Fruit fly (Drosophila melanogaster) whole organism, embryonic: Measurements from ENCODE around the gene odd.
A peak's percentile ranks its signal among the peaks of the same experiment; 100 is the strongest.

ENCODE experiments used
- Aef1 ChIP-seq: fragments of 200-800 bp; sonication (Bioruptor generic); IDR thresholded peaks from 3 replicates; pipeline ENCODE4 v1.3.6; 2022; ENCODE audit warnings: missing biosample characterization, missing genetic modification characterization
- Blimp-1 ChIP-seq: fragments of 200-800 bp; sonication (Bioruptor generic); optimal IDR thresholded peaks from 3 replicates; lab custom pipeline; 2018; ENCODE audit warnings: missing biosample characterization, missing genetic modification characterization, mild to moderate bottlenecking, moderate library complexity, missing genetic modification reagents
- CG10565 ChIP-seq: fragments of 200-800 bp; sonication (Bioruptor generic); optimal IDR thresholded peaks from 3 replicates; lab custom pipeline; 2016; ENCODE audit warnings: missing biosample characterization, mild to moderate bottlenecking, missing genetic modification characterization
- CG10654 ChIP-seq: fragments of 200-800 bp; sonication (Bioruptor generic); optimal IDR thresholded peaks from 2 replicates; lab custom pipeline; 2016; ENCODE audit warnings: missing biosample characterization, missing genetic modification characterization
- CG11398 ChIP-seq: fragments of 200-800 bp; sonication (Bioruptor generic); optimal IDR thresholded peaks from 2 replicates; lab custom pipeline; 2016; ENCODE audit warnings: missing biosample characterization, missing genetic modification characterization
- CG11723 ChIP-seq: fragments of 200-800 bp; sonication (Bioruptor generic); optimal IDR thresholded peaks from 2 replicates; lab custom pipeline; 2017; ENCODE audit warnings: missing biosample characterization, mild to moderate bottlenecking, missing genetic modification characterization
- CG12155 ChIP-seq: fragments of 200-800 bp; sonication (Bioruptor generic); optimal IDR thresholded peaks from 3 replicates; lab custom pipeline; 2016; ENCODE audit warnings: missing biosample characterization, missing genetic modification characterization
- CG12942 ChIP-seq: fragments of 200-800 bp; sonication (Bioruptor generic); optimal IDR thresholded peaks from 3 replicates; lab custom pipeline; 2016; ENCODE audit warnings: missing biosample characterization, missing genetic modification characterization
- CG1529 ChIP-seq: fragments of 200-800 bp; sonication (Bioruptor generic); optimal IDR thresholded peaks from 3 replicates; lab custom pipeline; 2018; ENCODE audit warnings: missing biosample characterization, missing genetic modification characterization
- CG17186 ChIP-seq: fragments of 200-800 bp; sonication (Bioruptor generic); optimal IDR thresholded peaks from 3 replicates; lab custom pipeline; 2017; ENCODE audit warnings: missing biosample characterization, missing genetic modification reagents, missing genetic modification characterization
- CG18011 ChIP-seq: fragments of 200-800 bp; sonication (Bioruptor generic); optimal IDR thresholded peaks from 2 replicates; lab custom pipeline; 2017; ENCODE audit warnings: missing biosample characterization, missing genetic modification characterization, mild to moderate bottlenecking, moderate library complexity, missing genotype
- CG2120 ChIP-seq: fragments of 200-800 bp; sonication (Bioruptor generic); optimal IDR thresholded peaks from 3 replicates; lab custom pipeline; 2016; ENCODE audit warnings: missing biosample characterization, missing genetic modification characterization
- CG3163 ChIP-seq: fragments of 200-800 bp; sonication (Bioruptor generic); optimal IDR thresholded peaks from 3 replicates; lab custom pipeline; 2016; ENCODE audit warnings: missing biosample characterization, missing genetic modification characterization
- CG3407 ChIP-seq: fragments of 200-800 bp; sonication (Bioruptor generic); optimal IDR thresholded peaks from 2 replicates; lab custom pipeline; 2018; ENCODE audit warnings: missing biosample characterization, mild to moderate bottlenecking, missing genetic modification characterization
- CG3847 ChIP-seq: fragments of 200-800 bp; sonication (Bioruptor generic); IDR thresholded peaks from 2 replicates; pipeline ENCODE4 v1.3.6; 2022; ENCODE audit warnings: missing biosample characterization, missing genetic modification characterization
- CG42726 ChIP-seq: fragments of 200-800 bp; sonication (Bioruptor generic); IDR thresholded peaks from 2 replicates; pipeline ENCODE4 v1.3.6; 2022; ENCODE audit warnings: missing biosample characterization, missing genetic modification characterization; ENCODE audit not compliant: partially characterized antibody
- CG5245 ChIP-seq: fragments of 200-800 bp; sonication (Bioruptor generic); optimal IDR thresholded peaks from 3 replicates; lab custom pipeline; 2016; ENCODE audit warnings: missing biosample characterization, missing genetic modification characterization
- CG6813 ChIP-seq: fragments of 200-800 bp; sonication (Bioruptor generic); optimal IDR thresholded peaks from 2 replicates; lab custom pipeline; 2017; ENCODE audit warnings: missing biosample characterization, missing genetic modification characterization, mild to moderate bottlenecking, moderate library complexity, missing genetic modification reagents
- CG8281 ChIP-seq: fragments of 200-800 bp; sonication (Bioruptor generic); optimal IDR thresholded peaks from 2 replicates; lab custom pipeline; 2018; ENCODE audit warnings: missing biosample characterization, mild to moderate bottlenecking, missing genetic modification characterization, moderate library complexity
- CG9817 ChIP-seq: fragments of 200-800 bp; sonication (Bioruptor generic); optimal IDR thresholded peaks from 2 replicates; lab custom pipeline; 2018; ENCODE audit warnings: missing biosample characterization, mild to moderate bottlenecking, missing genetic modification characterization, moderate library complexity
- Camta ChIP-seq: fragments of 200-800 bp; sonication (Bioruptor generic); optimal IDR thresholded peaks from 2 replicates; lab custom pipeline; 2016; ENCODE audit warnings: missing biosample characterization, missing genetic modification characterization
- E2f2 ChIP-seq: fragments of 200-800 bp; sonication (Bioruptor generic); IDR thresholded peaks from 2 replicates; pipeline ENCODE4 v1.3.6; 2022; ENCODE audit warnings: missing biosample characterization, missing genetic modification characterization
- GATAe ChIP-seq: fragments of 200-800 bp; sonication (Bioruptor generic); conservative IDR thresholded peaks from 2 replicates; pipeline ENCODE4 v1.3.6; 2022; ENCODE audit warnings: missing biosample characterization, missing genetic modification characterization
- HHEX ChIP-seq: fragments of 200-800 bp; sonication (Bioruptor generic); optimal IDR thresholded peaks from 3 replicates; lab custom pipeline; 2017; ENCODE audit warnings: missing biosample characterization, mild to moderate bottlenecking, missing genetic modification characterization, missing genetic modification reagents
- HLH54F ChIP-seq: fragments of 200-800 bp; sonication (Bioruptor generic); optimal IDR thresholded peaks from 3 replicates; lab custom pipeline; 2016; ENCODE audit warnings: missing biosample characterization, missing genetic modification characterization
- Hr3 ChIP-seq: fragments of 200-800 bp; sonication (Bioruptor generic); optimal IDR thresholded peaks from 3 replicates; lab custom pipeline; 2016; ENCODE audit warnings: missing biosample characterization, missing genetic modification characterization
- Hr78 ChIP-seq, 2 experiments: fragments of 200-800 bp in 1 of 2; fragments of >200 bp in 1 of 2; sonication (Bioruptor generic) in 1 of 2; optimal IDR thresholded peaks; 2 replicates each; lab custom pipeline; 2017 to 2019; ENCODE audit warnings: missing biosample characterization in 2 of 2, missing genetic modification characterization in 2 of 2, mild to moderate bottlenecking in 1 of 2, moderate library complexity in 1 of 2
- Mad ChIP-seq: fragments of 200-800 bp; sonication (Bioruptor generic); optimal IDR thresholded peaks from 2 replicates; lab custom pipeline; 2016; ENCODE audit warnings: missing biosample characterization, missing genetic modification characterization
- Max ChIP-seq: fragments of 200-800 bp; sonication (Bioruptor generic); optimal IDR thresholded peaks from 2 replicates; lab custom pipeline; 2016; ENCODE audit warnings: missing biosample characterization, mild to moderate bottlenecking, missing genetic modification characterization
- NC2β ChIP-seq: fragments of 200-800 bp; sonication (Bioruptor generic); optimal IDR thresholded peaks from 2 replicates; lab custom pipeline; 2016; ENCODE audit warnings: missing biosample characterization, missing genetic modification characterization
- NfI ChIP-seq: fragments of 200-800 bp; sonication (Bioruptor generic); optimal IDR thresholded peaks from 3 replicates; lab custom pipeline; 2018; ENCODE audit warnings: missing biosample characterization, mild to moderate bottlenecking, missing genetic modification characterization, moderate library complexity
- Scr ChIP-seq: fragments of 200-800 bp; sonication (Bioruptor generic); IDR thresholded peaks from 2 replicates; pipeline ENCODE4 v1.3.6; 2022; ENCODE audit warnings: missing biosample characterization, missing genetic modification characterization; ENCODE audit not compliant: partially characterized antibody
- Sry-δ ChIP-seq: fragments of 200-800 bp; sonication (Bioruptor generic); optimal IDR thresholded peaks from 2 replicates; lab custom pipeline; 2016; ENCODE audit warnings: missing biosample characterization, missing genetic modification characterization
- Xrp1 ChIP-seq: fragments of 200-800 bp; sonication (Bioruptor generic); IDR thresholded peaks from 2 replicates; pipeline ENCODE4 v1.3.6; 2022; ENCODE audit warnings: missing biosample characterization, missing genetic modification characterization
- YL-1 ChIP-seq: fragments of 200-800 bp; sonication (Bioruptor generic); optimal IDR thresholded peaks from 3 replicates; lab custom pipeline; 2017; ENCODE audit warnings: missing biosample characterization, mild to moderate bottlenecking, missing genetic modification characterization
- ac ChIP-seq: fragments of 200-800 bp; sonication (Bioruptor generic); optimal IDR thresholded peaks from 3 replicates; lab custom pipeline; 2017; ENCODE audit warnings: missing biosample characterization, mild to moderate bottlenecking, missing genetic modification characterization
- chm ChIP-seq: fragments of 200-800 bp; sonication (Bioruptor generic); IDR thresholded peaks from 2 replicates; pipeline ENCODE4 v1.3.6; 2022; ENCODE audit warnings: missing biosample characterization, missing genetic modification characterization
- da ChIP-seq: fragments of 200-800 bp; sonication (Bioruptor generic); optimal IDR thresholded peaks from 2 replicates; lab custom pipeline; 2016; ENCODE audit warnings: missing biosample characterization, missing genetic modification characterization
- danr ChIP-seq: fragments of 200-800 bp; sonication (Bioruptor generic); IDR thresholded peaks from 2 replicates; pipeline ENCODE4 v1.3.6; 2022; ENCODE audit warnings: missing biosample characterization, missing genetic modification characterization
- eve ChIP-seq, 2 experiments: fragments of >200 bp; optimal IDR thresholded peaks; 2 replicates each; lab custom pipeline; 2017; ENCODE audit warnings: missing biosample characterization in 2 of 2, missing genetic modification characterization in 2 of 2
- fru ChIP-seq: fragments of >200 bp; optimal IDR thresholded peaks from 2 replicates; lab custom pipeline; 2017
- ftz-f1 ChIP-seq: fragments of 200-800 bp; sonication (Bioruptor generic); optimal IDR thresholded peaks from 2 replicates; lab custom pipeline; 2016; ENCODE audit warnings: missing biosample characterization, missing genetic modification characterization
- ham ChIP-seq: fragments of 200-800 bp; sonication (Bioruptor generic); IDR thresholded peaks from 2 replicates; pipeline ENCODE4 v1.3.6; 2022; ENCODE audit warnings: missing biosample characterization, missing genetic modification characterization
- hbn ChIP-seq: fragments of 200-800 bp; sonication (Bioruptor generic); IDR thresholded peaks from 2 replicates; pipeline ENCODE4 v1.3.6; 2022; ENCODE audit warnings: missing biosample characterization, missing genetic modification characterization; ENCODE audit not compliant: partially characterized antibody
- kay ChIP-seq: fragments of 200-800 bp; sonication (Bioruptor generic); optimal IDR thresholded peaks from 2 replicates; lab custom pipeline; 2016; ENCODE audit warnings: missing biosample characterization, missing genetic modification characterization
- oc ChIP-seq: fragments of 200-800 bp; sonication (Bioruptor generic); optimal IDR thresholded peaks from 2 replicates; lab custom pipeline; 2018; ENCODE audit warnings: missing biosample characterization, mild to moderate bottlenecking, missing genetic modification characterization, moderate library complexity
- repo ChIP-seq: fragments of 200-800 bp; sonication (Bioruptor generic); optimal IDR thresholded peaks from 2 replicates; lab custom pipeline; 2016; ENCODE audit warnings: missing biosample characterization, missing genetic modification characterization
- slou ChIP-seq: fragments of 200-800 bp; sonication (Bioruptor generic); optimal IDR thresholded peaks from 3 replicates; lab custom pipeline; 2016; ENCODE audit warnings: missing biosample characterization, missing genetic modification characterization
- tgo ChIP-seq: fragments of 200-800 bp; sonication (Bioruptor generic); IDR thresholded peaks from 3 replicates; pipeline ENCODE4 v1.3.6; 2022; ENCODE audit warnings: missing biosample characterization, missing genetic modification characterization
- ttk ChIP-seq: fragments of 200-800 bp; sonication (Bioruptor generic); IDR thresholded peaks from 2 replicates; pipeline ENCODE4 v2.1.2; 2022; ENCODE audit warnings: missing biosample characterization, missing genetic modification characterization
- z ChIP-seq: fragments of 200-800 bp; sonication (Bioruptor generic); IDR thresholded peaks from 3 replicates; pipeline ENCODE4 v1.3.6; 2022; ENCODE audit warnings: missing biosample characterization, missing genetic modification characterization

odd gene

DNA sequence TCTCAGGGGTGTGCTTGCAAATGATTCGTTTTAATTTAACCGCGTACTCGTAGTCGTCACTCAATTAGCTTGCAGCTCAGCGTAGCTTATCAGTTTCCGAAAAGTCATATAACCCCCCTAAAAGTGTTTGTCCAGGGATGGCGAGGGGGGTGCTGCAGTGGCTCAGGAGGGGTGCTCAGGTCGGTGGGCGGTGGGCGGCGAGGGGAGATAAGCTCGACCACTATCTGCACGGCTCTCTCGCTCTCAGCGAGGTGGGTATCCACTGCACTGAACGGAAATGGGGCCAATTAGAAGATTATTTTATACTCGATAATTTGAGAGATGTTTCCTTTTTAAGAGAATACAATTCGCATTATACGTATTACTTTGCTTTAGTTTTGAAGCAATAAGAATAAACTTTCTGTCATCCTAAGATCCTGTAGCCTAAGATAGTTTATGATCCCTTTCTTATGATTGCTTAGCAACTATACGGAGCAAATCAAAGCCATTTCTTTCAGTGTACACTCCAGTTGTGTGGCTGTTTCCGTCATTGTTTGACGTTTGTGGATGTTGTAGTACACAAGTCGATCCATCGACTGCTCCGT, 33.3 kb downstream of the odd start (continued):
- no peak for TF ChIP-seq hbn
- TF ChIP-seq Camta (GFP tag; lab: Kevin White, UChicago) = peak; percentile 22
- no peak for TF ChIP-seq da (GFP tag; lab: Kevin White, UChicago)
- no peak for TF ChIP-seq CG18011 (GFP tag; lab: Kevin White, UChicago)
- TF ChIP-seq YL-1 = no peak
- no peak for TF ChIP-seq fru (lab: Kevin White, UChicago)
- peak; percentile 47 for TF ChIP-seq CG10654 (GFP tag; lab: Kevin White, UChicago)
- TF ChIP-seq chm = no peak
- TF ChIP-seq ttk = peak; percentile 66; the same call in 1 of the 2 replicates
- peak; percentile 38 for TF ChIP-seq CG11723 (GFP tag; lab: Kevin White, UChicago)
- TF ChIP-seq Hr78 (GFP tag; optimal IDR thresholded peaks at IDR 0.05; lab: Kevin White, UChicago) = no peak
- TF ChIP-seq CG3163 (GFP tag; lab: Kevin White, UChicago) = no peak
- TF ChIP-seq E2f2 = peak; percentile 39; the same call in 1 of the 2 replicates
- no peak for TF ChIP-seq NC2β
- TF ChIP-seq GATAe (GFP tag; lab: Robert Waterston, UW) = peak; percentile 91
- TF ChIP-seq Max (GFP tag; lab: Kevin White, UChicago) = peak; percentile 1
- peak; percentile 54 for TF ChIP-seq CG9817 (tag; lab: Kevin White, UChicago)
- peak; percentile 54 for TF ChIP-seq Aef1 (GFP tag; lab: Robert Waterston, UW)
- TF ChIP-seq Hr3 (GFP tag; lab: Kevin White, UChicago) = peak; percentile 54
- TF ChIP-seq NfI (GFP tag; lab: Kevin White, UChicago) = peak; percentile 66
- TF ChIP-seq Blimp-1 (GFP tag; lab: Kevin White, UChicago) = peak; percentile 66
- TF ChIP-seq CG11398 (GFP tag; lab: Kevin White, UChicago) = no peak
- no peak for TF ChIP-seq CG42726
- peak; percentile 53 for TF ChIP-seq CG12942
- peak; percentile 39 for TF ChIP-seq CG1529 (GFP tag; lab: Kevin White, UChicago)
- peak; percentile 54 for TF ChIP-seq CG2120 (GFP tag; lab: Kevin White, UChicago)
- TF ChIP-seq Mad (GFP tag; lab: Kevin White, UChicago) = no peak
- no peak for TF ChIP-seq CG6813 (GFP tag; lab: Kevin White, UChicago)
- TF ChIP-seq danr = peak; percentile 52; the same call in 1 of the 2 replicates
- no peak for TF ChIP-seq CG10565 (GFP tag; lab: Kevin White, UChicago)
- TF ChIP-seq tgo (GFP tag; lab: Robert Waterston, UW) = peak; percentile 64
- TF ChIP-seq Scr (GFP tag; lab: Robert Waterston, UW) = no peak
- no peak for TF ChIP-seq ham (GFP tag; lab: Robert Waterston, UW)
- peak; percentile 55 for TF ChIP-seq HHEX (GFP tag; lab: Kevin White, UChicago)
- peak; percentile 44 for TF ChIP-seq oc (tag; lab: Kevin White, UChicago)
- peak; percentile 25 for TF ChIP-seq repo
- TF ChIP-seq Sry-δ (GFP tag; lab: Kevin White, UChicago) = no peak
- no peak for TF ChIP-seq ac (GFP tag; lab: Kevin White, UChicago)
- TF ChIP-seq kay (GFP tag; lab: Kevin White, UChicago) = no peak
- peak; percentile 17 for TF ChIP-seq HLH54F (GFP tag; lab: Kevin White, UChicago)
- peak; percentile 55; the same call in 2 of the 3 replicates for TF ChIP-seq z
- peak; percentile 46 for TF ChIP-seq CG5245 (GFP tag; lab: Kevin White, UChicago)
- no peak for TF ChIP-seq ftz-f1 (GFP tag; lab: Kevin White, UChicago)
- peak; percentile 11 for TF ChIP-seq CG3407 (GFP tag; lab: Kevin White, UChicago)
- no peak for TF ChIP-seq CG17186 (GFP tag; lab: Kevin White, UChicago)
- TF ChIP-seq Xrp1 (GFP tag; lab: Robert Waterston, UW) = peak; percentile 77
- no peak for TF ChIP-seq CG8281 (tag; lab: Kevin White, UChicago)
- TF ChIP-seq CG3847 (GFP tag; lab: Robert Waterston, UW) = peak; percentile 53; the same call in 1 of the 2 replicates
- peak; percentile 23 for TF ChIP-seq CG12155 (GFP tag; lab: Kevin White, UChicago)
- peak in 1 of 2 experiments; percentile 95 for TF ChIP-seq eve (GFP tag; optimal IDR thresholded peaks at IDR 0.05; lab: Kevin White, UChicago)
- no peak for TF ChIP-seq slou (GFP tag; lab: Kevin White, UChicago)
